Worm (Caenorhabditis elegans): Measurements from ENCODE around the gene F44B9.8.

DNA sequence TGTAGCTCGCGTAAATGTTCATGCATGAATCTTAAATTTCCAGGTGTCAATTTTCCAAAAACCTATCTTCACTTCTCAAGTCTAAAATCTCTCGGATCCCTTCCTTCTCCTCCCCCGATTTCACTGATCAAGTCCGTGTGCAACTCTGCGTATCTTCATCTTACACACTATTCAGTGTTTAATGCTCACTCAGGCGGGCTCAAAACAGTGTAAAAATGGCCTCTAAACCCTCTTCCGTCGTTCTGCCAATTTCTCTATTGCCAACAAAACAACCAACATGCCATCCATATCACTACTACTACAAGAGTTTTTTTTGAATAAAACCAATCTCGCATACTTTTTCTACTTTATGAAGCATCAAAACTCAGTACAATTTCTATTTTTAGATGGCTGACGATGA is 7.4 kb downstream of the F44B9.8 start, which contains the start of gene F44B9.2:
- TF ChIP-seq nhr-76 (tag; optimal IDR thresholded peaks at IDR 0.05): no peak
- TF ChIP-seq fos-1 (tag; optimal IDR thresholded peaks at IDR 0.05): no peak
- TF ChIP-seq ztf-11 (tag; optimal IDR thresholded peaks at IDR 0.05): no peak
- no peak for TF ChIP-seq zag-1 (tag; optimal IDR thresholded peaks at IDR 0.05)
- TF ChIP-seq lin-39 (tag; optimal IDR thresholded peaks at IDR 0.05): no peak
